Worm (Caenorhabditis elegans) whole organism, L1 larva: Measurements from ENCODE around the gene mrpl-35.

Source experiments
- Y116A8C.19 ChIP-seq: sonication (generic microtip); optimal IDR thresholded peaks from 2 replicates; lab custom pipeline; 2016; ENCODE audit warnings: missing compliant biosample characterization, missing genetic modification characterization, borderline replicate concordance
- aha-1 ChIP-seq: fragments of 150-350 bp; optimal IDR thresholded peaks from 2 replicates; lab custom pipeline; 2014; ENCODE audit warnings: missing biosample characterization, missing genetic modification characterization
- alr-1 ChIP-seq: fragments of 200-800 bp; sonication (Bioruptor generic); optimal IDR thresholded peaks from 2 replicates; lab custom pipeline; 2018; ENCODE audit warnings: borderline replicate concordance, mild to moderate bottlenecking, missing genetic modification characterization, missing compliant biosample characterization
- blmp-1 ChIP-seq: fragments of 150-350 bp; optimal IDR thresholded peaks from 2 replicates; lab custom pipeline; 2014; ENCODE audit warnings: missing biosample characterization, missing genetic modification characterization
- ceh-63 ChIP-seq: fragments of 200-800 bp; sonication (Bioruptor generic); optimal IDR thresholded peaks from 2 replicates; lab custom pipeline; 2018; ENCODE audit warnings: mild to moderate bottlenecking, missing genetic modification characterization, missing compliant biosample characterization
- dpl-1 ChIP-seq, 3 experiments: fragments of 150-350 bp in 2 of 3; sonication (generic microtip) in 1 of 3; optimal IDR thresholded peaks; 2 replicates each; lab custom pipeline; 2014 to 2017; ENCODE audit warnings: missing biosample characterization in 3 of 3, missing genetic modification characterization in 3 of 3, missing genetic modification reagents in 3 of 3
- efl-1 ChIP-seq, 4 experiments: fragments of 150-350 bp; optimal IDR thresholded peaks in 3 of 4; peaks in 1 of 4; 1 replicate in 1 of 4; 2 replicates in 3 of 4; lab custom pipeline; 2014; ENCODE audit warnings: missing biosample characterization in 2 of 4, missing genetic modification characterization in 2 of 4, missing genetic modification reagents in 2 of 4
- efl-3 ChIP-seq: fragments of 200-800 bp; sonication (Bioruptor generic); optimal IDR thresholded peaks from 2 replicates; lab custom pipeline; 2018; ENCODE audit warnings: mild to moderate bottlenecking, missing genetic modification characterization, missing compliant biosample characterization
- egl-27 ChIP-seq, 2 experiments: fragments of 150-350 bp in 1 of 2; sonication (generic microtip); optimal IDR thresholded peaks; 3 replicates each; lab custom pipeline; 2017 to 2018; ENCODE audit warnings: missing biosample characterization in 2 of 2, missing genetic modification characterization in 2 of 2, missing genetic modification reagents in 2 of 2
- elt-3 ChIP-seq, 6 experiments: fragments of 150-350 bp in 1 of 6; sonication (generic microtip); optimal IDR thresholded peaks; 2 replicates each; lab custom pipeline; 2017 to 2018; ENCODE audit warnings: missing biosample characterization in 6 of 6, missing genetic modification characterization in 6 of 6, inconsistent platforms in 1 of 6
- ets-5 ChIP-seq: fragments of 200-800 bp; sonication (Bioruptor generic); IDR thresholded peaks from 2 replicates; pipeline ENCODE4 v1.3.6; 2022; ENCODE audit warnings: missing genetic modification characterization, missing compliant biosample characterization
- fkh-4 ChIP-seq: sonication (generic microtip); optimal IDR thresholded peaks from 2 replicates; lab custom pipeline; 2016; ENCODE audit warnings: missing compliant biosample characterization, missing genetic modification characterization, borderline replicate concordance
- fos-1 ChIP-seq: fragments of 150-350 bp; optimal IDR thresholded peaks from 2 replicates; lab custom pipeline; 2014; ENCODE audit warnings: missing biosample characterization, missing genetic modification characterization
- grh-1 ChIP-seq: fragments of 200-800 bp; sonication (Bioruptor generic); IDR thresholded peaks from 2 replicates; pipeline ENCODE4 v1.3.6; 2022; ENCODE audit warnings: missing genetic modification reagents, missing genetic modification characterization, missing compliant biosample characterization
- isw-1 ChIP-seq: fragments of 200-800 bp; sonication (Bioruptor generic); IDR thresholded peaks from 2 replicates; pipeline ENCODE4 v1.3.6; 2022; ENCODE audit warnings: missing genetic modification characterization, missing compliant biosample characterization
- lin-13 ChIP-seq: fragments of 150-350 bp; optimal IDR thresholded peaks from 2 replicates; lab custom pipeline; 2014; ENCODE audit warnings: missing biosample characterization, missing genetic modification reagents, missing genetic modification characterization
- lin-15B ChIP-seq: fragments of 150-350 bp; sonication (generic microtip); optimal IDR thresholded peaks from 3 replicates; lab custom pipeline; 2014; ENCODE audit warnings: missing biosample characterization, missing genetic modification characterization
- lin-35 ChIP-seq, 2 experiments: fragments of 150-350 bp; optimal IDR thresholded peaks; 2 replicates each; lab custom pipeline; 2014; ENCODE audit warnings: missing biosample characterization in 2 of 2, missing genetic modification characterization in 2 of 2, missing genetic modification reagents in 2 of 2
- lin-39 ChIP-seq: fragments of 150-350 bp; optimal IDR thresholded peaks from 2 replicates; lab custom pipeline; 2014; ENCODE audit warnings: missing biosample characterization, missing genetic modification reagents, missing genetic modification characterization
- lir-3 ChIP-seq: sonication (generic microtip); optimal IDR thresholded peaks from 2 replicates; lab custom pipeline; 2016; ENCODE audit warnings: mild to moderate bottlenecking, missing genetic modification characterization, moderate library complexity, missing compliant biosample characterization; ENCODE audit not compliant: poor library complexity
- lsy-2 ChIP-seq, 2 experiments: fragments of 150-350 bp; optimal IDR thresholded peaks; 2 replicates each; lab custom pipeline; 2014; ENCODE audit warnings: missing biosample characterization in 2 of 2, missing genetic modification characterization in 2 of 2
- mdl-1 ChIP-seq, 2 experiments: fragments of 150-350 bp; optimal IDR thresholded peaks; 2 replicates each; lab custom pipeline; 2014 to 2017; ENCODE audit warnings: missing biosample characterization in 2 of 2, missing genetic modification characterization in 2 of 2, inconsistent platforms in 1 of 2
- mef-2 ChIP-seq: fragments of 150-350 bp; optimal IDR thresholded peaks from 2 replicates; lab custom pipeline; 2014; ENCODE audit warnings: missing biosample characterization, missing genetic modification characterization
- mep-1 ChIP-seq: fragments of 150-350 bp; optimal IDR thresholded peaks from 2 replicates; lab custom pipeline; 2014; ENCODE audit warnings: missing biosample characterization, missing genetic modification characterization
- nhr-19 ChIP-seq: fragments of 200-800 bp; sonication (Bioruptor generic); conservative IDR thresholded peaks from 2 replicates; pipeline ENCODE4 v1.3.6; 2022; ENCODE audit warnings: missing genetic modification characterization, missing compliant biosample characterization
- nhr-20 ChIP-seq: sonication (generic microtip); optimal IDR thresholded peaks from 2 replicates; lab custom pipeline; 2016; ENCODE audit warnings: mild to moderate bottlenecking, missing genetic modification characterization, missing compliant biosample characterization
- nhr-77 ChIP-seq: fragments of 150-350 bp; optimal IDR thresholded peaks from 2 replicates; lab custom pipeline; 2014; ENCODE audit warnings: missing biosample characterization, missing genetic modification characterization
- nhr-85 ChIP-seq: sonication (generic microtip); peaks from one replicate; lab custom pipeline; 2016; ENCODE audit warnings: missing genetic modification characterization, inconsistent platforms, missing compliant biosample characterization
- pag-3 ChIP-seq: sonication (generic microtip); optimal IDR thresholded peaks from 2 replicates; lab custom pipeline; 2017; ENCODE audit warnings: missing genetic modification characterization, mild to moderate bottlenecking, missing compliant biosample characterization, antibody characterized with exemption, borderline replicate concordance; ENCODE audit not compliant: insufficient read depth
- rnt-1 ChIP-seq: sonication (generic microtip); optimal IDR thresholded peaks from 2 replicates; lab custom pipeline; 2016; ENCODE audit warnings: mild to moderate bottlenecking, missing genetic modification characterization, moderate library complexity, missing compliant biosample characterization
- snpc-4 ChIP-seq: fragments of 150-350 bp; optimal IDR thresholded peaks from 2 replicates; lab custom pipeline; 2014; ENCODE audit warnings: missing biosample characterization, missing genetic modification characterization
- sox-4 ChIP-seq: sonication (generic microtip); optimal IDR thresholded peaks from 2 replicates; lab custom pipeline; 2016; ENCODE audit warnings: missing genetic modification characterization, missing compliant biosample characterization
- sup-37 ChIP-seq: fragments of 200-800 bp; sonication (Bioruptor generic); optimal IDR thresholded peaks from 2 replicates; lab custom pipeline; 2018; ENCODE audit warnings: mild to moderate bottlenecking, missing genetic modification characterization, missing compliant biosample characterization
- unc-130 ChIP-seq: fragments of 150-350 bp; optimal IDR thresholded peaks from 2 replicates; lab custom pipeline; 2017; ENCODE audit warnings: missing biosample characterization, missing genetic modification characterization, inconsistent platforms
- unc-98 ChIP-seq: fragments of 200-800 bp; sonication (Bioruptor generic); IDR thresholded peaks from 2 replicates; pipeline ENCODE4 v1.3.6; 2022; ENCODE audit warnings: missing genetic modification characterization, missing compliant biosample characterization
- vab-15 ChIP-seq: sonication (generic microtip); optimal IDR thresholded peaks from 2 replicates; lab custom pipeline; 2017; ENCODE audit warnings: missing genotype, mild to moderate bottlenecking, missing genetic modification characterization, missing compliant biosample characterization
- xbp-1 ChIP-seq: sonication (generic microtip); optimal IDR thresholded peaks from 2 replicates; lab custom pipeline; 2016; ENCODE audit warnings: missing genetic modification characterization, missing compliant biosample characterization
- ztf-4 ChIP-seq: fragments of 150-350 bp; optimal IDR thresholded peaks from 2 replicates; lab custom pipeline; 2014; ENCODE audit warnings: missing biosample characterization, missing genetic modification characterization

mrpl-35 gene

DNA sequence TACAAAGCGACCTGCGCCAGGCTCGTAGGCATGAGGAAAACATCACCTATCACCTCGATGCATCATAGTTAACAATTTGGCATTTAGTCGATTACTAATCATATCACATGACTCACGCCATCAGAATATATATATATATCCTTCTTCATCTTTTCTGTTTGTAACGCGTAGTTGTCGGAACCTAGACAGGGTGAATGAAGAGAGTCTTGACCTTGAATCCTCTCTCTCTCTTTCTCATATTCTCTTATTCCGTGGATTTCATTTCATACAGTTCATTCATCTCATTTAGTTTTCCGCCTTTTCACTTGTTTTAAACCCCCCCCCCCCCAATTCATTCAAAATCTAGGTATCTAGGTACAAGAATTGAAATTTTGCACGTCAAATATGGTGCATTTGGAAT is 29.8 kb upstream of the mrpl-35 start (continued):
- TF ChIP-seq vab-15 (tag; lab: Kevin White, UChicago) (no peak), blmp-1 (tag; lab: Kevin White, UChicago) (peak; percentile 89), lin-13 (GFP tag; lab: Kevin White, UChicago) (no peak), nhr-20 (peak; percentile 13)
- TF ChIP-seq, all 84 proteins: peak for 9

DNA sequence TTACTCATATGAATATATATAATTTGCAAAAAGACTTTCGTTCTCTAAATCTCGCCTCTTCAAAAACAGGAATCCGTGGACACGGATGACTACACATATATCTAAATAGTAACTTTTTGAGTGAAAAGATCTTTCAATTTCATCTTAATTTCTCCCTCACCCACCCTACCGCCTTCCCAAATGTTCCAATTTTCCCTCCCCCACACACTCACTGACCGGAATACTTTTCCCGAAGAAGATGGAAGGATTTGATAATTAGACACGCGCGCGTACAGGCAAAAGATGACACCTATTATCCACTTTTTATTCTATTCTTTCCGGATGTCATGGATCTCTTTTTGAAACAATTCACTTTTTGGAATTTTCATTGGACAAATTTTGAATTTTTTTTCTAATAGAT is 29.1 kb upstream of the mrpl-35 start:
- TF ChIP-seq blmp-1 (tag; lab: Kevin White, UChicago) (peak; percentile 96), grh-1 (GFP tag; lab: Robert Waterston, UW) (no peak), mep-1 (tag; lab: Kevin White, UChicago) (peak; percentile 6)

DNA sequence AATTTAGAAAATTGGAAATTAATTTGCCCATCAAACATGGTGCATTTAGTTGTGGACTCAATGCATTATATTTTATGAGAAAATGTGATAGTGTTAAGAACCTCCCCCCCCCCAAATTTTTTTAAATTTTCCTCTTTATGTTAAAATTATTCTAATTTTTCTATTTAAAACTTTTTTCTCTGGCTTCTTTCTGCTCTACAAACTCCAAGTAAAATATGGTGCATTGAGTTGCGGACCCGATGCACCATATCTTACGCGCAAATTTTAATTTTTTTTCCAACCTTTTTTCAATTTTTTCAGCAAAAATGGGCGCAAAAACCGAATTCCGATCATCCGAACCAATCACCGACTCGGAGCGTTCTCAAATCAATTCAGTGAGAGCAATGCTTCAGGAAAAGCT is 27.7 kb upstream of the mrpl-35 start, which contains the start of gene C34C12.6:
Gene C34C12.6, plus strand, starts transcription at position 301 of the 400 bp plus-strand sequence.
- no peak for TF ChIP-seq lin-15B
- TF ChIP-seq fkh-4 (tag; lab: Kevin White, UChicago): no peak
- TF ChIP-seq nhr-77 (tag; lab: Kevin White, UChicago): no peak
- peak; percentile 46 for TF ChIP-seq nhr-85
- TF ChIP-seq isw-1 (GFP tag; lab: Robert Waterston, UW): no peak
- TF ChIP-seq alr-1 (tag; lab: Kevin White, UChicago): no peak

DNA sequence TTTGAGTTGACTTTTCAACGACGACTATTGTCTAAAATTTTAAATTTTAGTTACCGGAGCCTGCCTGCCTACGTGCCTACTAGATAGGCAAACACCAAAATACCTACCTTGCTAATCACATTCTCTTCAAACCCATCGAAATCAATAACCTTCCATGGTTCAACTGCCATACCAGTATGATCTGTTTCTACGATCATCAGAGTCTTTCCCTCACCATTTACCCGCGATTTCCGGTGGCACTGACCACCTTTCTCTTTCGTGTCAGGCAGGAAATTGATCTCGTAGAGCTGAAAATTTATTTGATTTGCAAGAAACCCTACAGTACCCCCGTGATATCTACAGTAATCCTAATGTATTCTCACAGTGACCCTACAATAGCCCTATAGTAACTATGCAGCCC is 25.0 kb upstream of the mrpl-35 start:
- peak; percentile 61 for TF ChIP-seq nhr-85
- TF ChIP-seq rnt-1: no peak
- no peak for TF ChIP-seq unc-130
- TF ChIP-seq egl-27 (tag; optimal IDR thresholded peaks at IDR 0.05; lab: Kevin White, UChicago): no peak
- TF ChIP-seq ztf-4 (tag; lab: Kevin White, UChicago): no peak
- no peak for TF ChIP-seq grh-1 (GFP tag; lab: Robert Waterston, UW)
- TF ChIP-seq lin-35 (GFP tag; optimal IDR thresholded peaks at IDR 0.05; lab: Kevin White, UChicago): no peak
- TF ChIP-seq efl-1 (optimal IDR thresholded peaks at IDR 0.05; lab: Kevin White, UChicago): no peak
- TF ChIP-seq efl-1 (GFP tag; optimal IDR thresholded peaks at IDR 0.05 in 1 of 2; lab: Kevin White, UChicago): peak in 1 of 2 experiments; percentile 2

DNA sequence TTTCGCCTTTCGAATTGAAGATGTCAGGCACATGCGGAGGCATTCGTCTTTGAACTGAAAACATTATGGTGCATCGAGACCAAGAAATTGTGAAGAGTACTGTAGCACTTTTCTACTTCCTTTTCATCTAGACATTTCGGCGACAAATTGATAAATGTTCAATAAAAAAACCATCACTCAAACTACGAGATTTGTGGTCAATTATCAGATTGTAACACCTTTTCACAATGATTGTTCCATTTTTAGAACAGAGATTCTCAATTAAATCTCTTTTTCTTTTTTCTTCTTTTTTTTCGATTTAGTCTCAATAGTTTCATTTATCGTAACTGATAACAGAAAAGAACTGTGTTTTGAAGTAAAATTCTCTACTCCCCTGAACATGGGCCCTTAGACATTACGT is 24.0 kb upstream of the mrpl-35 start:
- TF ChIP-seq lin-35 (GFP tag; optimal IDR thresholded peaks at IDR 0.05; lab: Kevin White, UChicago) (no peak), sox-4 (tag; lab: Kevin White, UChicago) (no peak), pag-3 (tag; lab: Kevin White, UChicago) (no peak), mdl-1 (tag; optimal IDR thresholded peaks at IDR 0.05; lab: Kevin White, UChicago) (no peak), sup-37 (GFP tag; lab: Kevin White, UChicago) (no peak), fos-1 (tag; lab: Kevin White, UChicago) (no peak), snpc-4 (tag; lab: Kevin White, UChicago) (no peak), lir-3 (no peak), xbp-1 (no peak), lin-39 (no peak), alr-1 (tag; lab: Kevin White, UChicago) (no peak), Y116A8C.19 (tag; lab: Kevin White, UChicago) (no peak), unc-98 (GFP tag; lab: Robert Waterston, UW) (no peak), isw-1 (GFP tag; lab: Robert Waterston, UW) (no peak), mef-2 (tag; lab: Kevin White, UChicago) (no peak), ceh-63 (GFP tag; lab: Kevin White, UChicago) (no peak)
- TF ChIP-seq, all 84 proteins: peak for 0

DNA sequence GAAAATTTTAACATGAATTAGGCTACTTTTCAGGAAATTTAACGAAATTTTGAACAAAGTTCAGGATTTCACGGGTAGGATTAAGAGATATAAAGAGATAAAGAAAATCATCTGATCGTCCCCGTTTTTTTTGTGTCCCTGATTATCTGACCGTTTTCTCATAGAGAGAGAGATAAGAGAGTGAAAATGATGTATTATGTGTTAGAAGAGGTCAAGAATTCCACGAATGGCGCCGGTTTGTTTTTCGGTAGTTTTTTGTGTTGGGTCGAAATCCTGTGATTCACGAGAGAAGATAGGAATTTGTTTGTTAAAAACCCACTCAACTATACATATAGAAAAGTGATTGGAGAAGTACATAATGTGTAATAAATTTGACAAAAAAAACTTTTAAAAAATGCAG is 22.9 kb upstream of the mrpl-35 start:
- TF ChIP-seq dpl-1 (GFP tag; optimal IDR thresholded peaks at IDR 0.05; lab: Kevin White, UChicago) (no peak), unc-130 (no peak), efl-3 (no peak), blmp-1 (tag; lab: Kevin White, UChicago) (peak; percentile 92), nhr-19 (GFP tag; lab: Robert Waterston, UW) (no peak), lsy-2 (tag; optimal IDR thresholded peaks at IDR 0.05; lab: Kevin White, UChicago) (no peak), ztf-4 (tag; lab: Kevin White, UChicago) (no peak), xbp-1 (no peak), aha-1 (tag; lab: Kevin White, UChicago) (no peak), elt-3 (tag; optimal IDR thresholded peaks at IDR 0.05; lab: Kevin White, UChicago) (peak in 1 of 6 experiments; percentile 62), ets-5 (no peak)
